Worm (Caenorhabditis elegans) whole organism, L2 larva: ENCODE data around the gene VB0395L.1.
"Not testable (repeated sequence)": the region's sequence is repeated elsewhere in the genome, so short reads cannot be mapped to it uniquely, and the experiment has no call there.

ENCODE experiments used
- C34F6.9 ChIP-seq: fragments of 150-350 bp; optimal IDR thresholded peaks from 2 replicates; lab custom pipeline; 2014; ENCODE audit warnings: missing biosample characterization, missing genetic modification characterization
- F13H6.1 ChIP-seq: sonication (generic microtip); optimal IDR thresholded peaks from 2 replicates; lab custom pipeline; 2016; ENCODE audit warnings: missing genetic modification characterization, missing compliant biosample characterization
- R02D3.7 ChIP-seq: fragments of 150-350 bp; optimal IDR thresholded peaks from 2 replicates; lab custom pipeline; 2014; ENCODE audit warnings: missing biosample characterization, missing genetic modification characterization
- Y55F3AM.14 ChIP-seq: fragments of 200-800 bp; sonication (Bioruptor generic); optimal IDR thresholded peaks from 2 replicates; lab custom pipeline; 2018; ENCODE audit warnings: mild to moderate bottlenecking, missing genetic modification characterization, missing compliant biosample characterization
- ZK546.5 ChIP-seq: sonication (generic microtip); optimal IDR thresholded peaks from 2 replicates; lab custom pipeline; 2017; ENCODE audit warnings: missing biosample characterization, missing genetic modification characterization
- alr-1 ChIP-seq: fragments of 150-350 bp; optimal IDR thresholded peaks from 2 replicates; lab custom pipeline; 2014; ENCODE audit warnings: missing biosample characterization, missing genetic modification characterization
- aly-2 ChIP-seq: fragments of 150-350 bp; optimal IDR thresholded peaks from 2 replicates; lab custom pipeline; 2014; ENCODE audit warnings: missing biosample characterization, missing genetic modification characterization
- ama-1 ChIP-seq: fragments of 150-350 bp; optimal IDR thresholded peaks from 2 replicates; lab custom pipeline; 2018; ENCODE audit warnings: inconsistent platforms
- blmp-1 ChIP-seq: sonication (generic microtip); optimal IDR thresholded peaks from 2 replicates; lab custom pipeline; 2017; ENCODE audit warnings: missing genetic modification characterization, mild to moderate bottlenecking, missing compliant biosample characterization, antibody characterized with exemption, moderate library complexity; ENCODE audit not compliant: insufficient read depth
- ceh-16 ChIP-seq: fragments of 150-350 bp; optimal IDR thresholded peaks from 2 replicates; lab custom pipeline; 2014; ENCODE audit warnings: missing biosample characterization, missing genetic modification characterization
- ceh-82 ChIP-seq: fragments of 150-350 bp; optimal IDR thresholded peaks from 2 replicates; lab custom pipeline; 2014; ENCODE audit warnings: missing biosample characterization, missing genetic modification characterization
- crh-2 ChIP-seq: sonication (generic microtip); optimal IDR thresholded peaks from 2 replicates; lab custom pipeline; 2017; ENCODE audit warnings: missing biosample characterization, missing genetic modification characterization
- dmd-4 ChIP-seq: sonication (generic microtip); optimal IDR thresholded peaks from 2 replicates; lab custom pipeline; 2017; ENCODE audit warnings: missing biosample characterization, missing genetic modification characterization
- elt-1 ChIP-seq: fragments of 150-350 bp; optimal IDR thresholded peaks from 2 replicates; lab custom pipeline; 2014; ENCODE audit warnings: missing biosample characterization, missing genetic modification characterization
- elt-3 ChIP-seq: sonication (generic microtip); optimal IDR thresholded peaks from 2 replicates; lab custom pipeline; 2017; ENCODE audit warnings: missing biosample characterization, missing genetic modification characterization
- fos-1 ChIP-seq: fragments of 150-350 bp; optimal IDR thresholded peaks from 2 replicates; lab custom pipeline; 2014; ENCODE audit warnings: missing biosample characterization, missing genetic modification characterization
- lin-11 ChIP-seq: fragments of 150-350 bp; sonication (generic microtip); optimal IDR thresholded peaks from 2 replicates; lab custom pipeline; 2014; ENCODE audit warnings: missing biosample characterization, missing genetic modification characterization, inconsistent platforms, mixed read lengths
- lin-13 ChIP-seq: fragments of 150-350 bp; optimal IDR thresholded peaks from 2 replicates; lab custom pipeline; 2014; ENCODE audit warnings: missing biosample characterization, missing genetic modification reagents, missing genetic modification characterization
- lin-39 ChIP-seq: fragments of 150-350 bp; optimal IDR thresholded peaks from 2 replicates; lab custom pipeline; 2014; ENCODE audit warnings: missing biosample characterization, missing genetic modification reagents, missing genetic modification characterization
- lsy-2 ChIP-seq, 2 experiments: fragments of 150-350 bp in 1 of 2; sonication (generic microtip) in 1 of 2; optimal IDR thresholded peaks; 2 replicates each; lab custom pipeline; 2014 to 2017; ENCODE audit warnings: missing biosample characterization in 2 of 2, missing genetic modification characterization in 2 of 2
- mab-5 ChIP-seq: fragments of 150-350 bp; optimal IDR thresholded peaks from 2 replicates; lab custom pipeline; 2014; ENCODE audit warnings: missing biosample characterization, missing genetic modification characterization
- mbf-1 ChIP-seq: sonication (generic microtip); optimal IDR thresholded peaks from 2 replicates; lab custom pipeline; 2017; ENCODE audit warnings: missing biosample characterization, missing genetic modification characterization
- mdl-1 ChIP-seq, 2 experiments: fragments of 150-350 bp in 1 of 2; sonication (generic microtip) in 1 of 2; optimal IDR thresholded peaks; 2 replicates each; lab custom pipeline; 2017; ENCODE audit warnings: missing biosample characterization in 2 of 2, missing genetic modification characterization in 2 of 2
- nhr-10 ChIP-seq: sonication (generic microtip); optimal IDR thresholded peaks from 2 replicates; lab custom pipeline; 2017; ENCODE audit warnings: missing biosample characterization, missing genetic modification characterization
- nhr-12 ChIP-seq: fragments of 150-350 bp; optimal IDR thresholded peaks from 2 replicates; lab custom pipeline; 2014; ENCODE audit warnings: missing biosample characterization, missing genetic modification characterization
- nhr-129 ChIP-seq: fragments of 150-350 bp; optimal IDR thresholded peaks from 2 replicates; lab custom pipeline; 2014; ENCODE audit warnings: missing biosample characterization, missing genetic modification characterization
- nhr-21 ChIP-seq: fragments of 150-350 bp; optimal IDR thresholded peaks from 2 replicates; lab custom pipeline; 2014; ENCODE audit warnings: missing biosample characterization, missing genetic modification characterization
- nhr-23 ChIP-seq: fragments of 150-350 bp; optimal IDR thresholded peaks from 2 replicates; lab custom pipeline; 2014; ENCODE audit warnings: missing biosample characterization, missing genetic modification reagents, missing genetic modification characterization
- nhr-237 ChIP-seq: fragments of 150-350 bp; optimal IDR thresholded peaks from 2 replicates; lab custom pipeline; 2014; ENCODE audit warnings: missing biosample characterization, missing genetic modification characterization
- nhr-25 ChIP-seq: fragments of 150-350 bp; sonication (generic microtip); optimal IDR thresholded peaks from 3 replicates; lab custom pipeline; 2014; ENCODE audit warnings: missing biosample characterization, missing genetic modification characterization
- nhr-6 ChIP-seq: fragments of 150-350 bp; optimal IDR thresholded peaks from 2 replicates; lab custom pipeline; 2014; ENCODE audit warnings: missing biosample characterization, missing genetic modification characterization
- nhr-77 ChIP-seq: fragments of 150-350 bp; optimal IDR thresholded peaks from 2 replicates; lab custom pipeline; 2014; ENCODE audit warnings: missing biosample characterization, missing genetic modification characterization
- peb-1 ChIP-seq: fragments of 150-350 bp; optimal IDR thresholded peaks from 2 replicates; lab custom pipeline; 2014; ENCODE audit warnings: missing biosample characterization, missing genetic modification characterization
- sem-4 ChIP-seq: fragments of 150-350 bp; optimal IDR thresholded peaks from 2 replicates; lab custom pipeline; 2014; ENCODE audit warnings: missing biosample characterization, missing genetic modification reagents, missing genetic modification characterization
- skn-1 ChIP-seq: sonication (generic microtip); optimal IDR thresholded peaks from 2 replicates; lab custom pipeline; 2017; ENCODE audit warnings: missing biosample characterization, missing genetic modification characterization
- sma-3 ChIP-seq: sonication (generic microtip); optimal IDR thresholded peaks from 2 replicates; lab custom pipeline; 2016; ENCODE audit warnings: missing genetic modification reagents, missing genetic modification characterization, missing compliant biosample characterization
- sma-9 ChIP-seq, 2 experiments: fragments of 150-350 bp in 1 of 2; sonication (generic microtip) in 1 of 2; optimal IDR thresholded peaks; 2 replicates each; lab custom pipeline; 2014 to 2016; ENCODE audit warnings: missing genetic modification characterization in 2 of 2, mild to moderate bottlenecking in 1 of 2, missing biosample characterization in 1 of 2, missing compliant biosample characterization in 1 of 2, missing genetic modification reagents in 1 of 2, moderate library complexity in 1 of 2
- snpc-4 ChIP-seq: fragments of 150-350 bp; optimal IDR thresholded peaks from 2 replicates; lab custom pipeline; 2014; ENCODE audit warnings: missing biosample characterization, missing genetic modification characterization
- unc-39 ChIP-seq: fragments of 150-350 bp; optimal IDR thresholded peaks from 2 replicates; lab custom pipeline; 2014; ENCODE audit warnings: missing biosample characterization, missing genetic modification characterization
- unc-55 ChIP-seq: fragments of 150-350 bp; sonication (generic microtip); optimal IDR thresholded peaks from 3 replicates; lab custom pipeline; 2014; ENCODE audit warnings: missing biosample characterization, missing genetic modification reagents, missing genetic modification characterization
- unc-62 ChIP-seq: fragments of 150-350 bp; optimal IDR thresholded peaks from 2 replicates; lab custom pipeline; 2014; ENCODE audit warnings: missing biosample characterization, missing genetic modification reagents, missing genetic modification characterization
- zag-1 ChIP-seq: fragments of 150-350 bp; optimal IDR thresholded peaks from 2 replicates; lab custom pipeline; 2014; ENCODE audit warnings: missing biosample characterization, missing genetic modification characterization
- ztf-1 ChIP-seq: fragments of 200-800 bp; sonication (Bioruptor generic); conservative IDR thresholded peaks from 2 replicates; pipeline ENCODE4 v1.3.6; 2022; ENCODE audit warnings: missing genetic modification characterization, missing compliant biosample characterization
- ztf-11 ChIP-seq: sonication (generic microtip); optimal IDR thresholded peaks from 2 replicates; lab custom pipeline; 2017; ENCODE audit warnings: missing biosample characterization, missing genetic modification characterization
- ztf-4 ChIP-seq: fragments of 150-350 bp; optimal IDR thresholded peaks from 2 replicates; lab custom pipeline; 2014; ENCODE audit warnings: missing biosample characterization, missing genetic modification characterization

Gene VB0395L.1

ce11 chrX:16016796-16017195 lies at the start of gene VB0395L.1, which contains the start of gene nhx-1:
Gene VB0395L.1, minus strand, starts transcription at chrX:16016981.
Gene nhx-1, plus strand, starts transcription at chrX:16017121.
- TF ChIP-seq mdl-1 (tag; optimal IDR thresholded peaks at IDR 0.05; lab: Kevin White, UChicago): no peak
- no peak for TF ChIP-seq alr-1 (tag; lab: Kevin White, UChicago)
- TF ChIP-seq sma-9 (GFP tag; optimal IDR thresholded peaks at IDR 0.05; lab: Kevin White, UChicago): no peak
- TF ChIP-seq sma-9 (tag; optimal IDR thresholded peaks at IDR 0.05; lab: Kevin White, UChicago): no peak

- TF ChIP-seq lin-39; aly-2; crh-2 (tag; lab: Kevin White, UChicago): not testable (repeated sequence)
- TF ChIP-seq, all 48 proteins: peak for 0; not testable (repeated sequence) for 48
These were observed 45.6 kb upstream of the VB0395L.1 start, which contains the start of gene T27A8.3 for ce11 chrX:16062385-16062784. Gene T27A8.3, plus strand, starts transcription at chrX:16062685.

- TF ChIP-seq dmd-4 (tag; lab: Kevin White, UChicago) (no peak), lsy-2 (tag; optimal IDR thresholded peaks at IDR 0.05; lab: Kevin White, UChicago) (no peak), nhr-21 (tag; lab: Kevin White, UChicago) (no peak)
These were observed 42.1 kb upstream of the VB0395L.1 start, which contains the start of gene T27A8.2 for ce11 chrX:16058845-16059244. Gene T27A8.2, minus strand, starts transcription at chrX:16058945.

DNA sequence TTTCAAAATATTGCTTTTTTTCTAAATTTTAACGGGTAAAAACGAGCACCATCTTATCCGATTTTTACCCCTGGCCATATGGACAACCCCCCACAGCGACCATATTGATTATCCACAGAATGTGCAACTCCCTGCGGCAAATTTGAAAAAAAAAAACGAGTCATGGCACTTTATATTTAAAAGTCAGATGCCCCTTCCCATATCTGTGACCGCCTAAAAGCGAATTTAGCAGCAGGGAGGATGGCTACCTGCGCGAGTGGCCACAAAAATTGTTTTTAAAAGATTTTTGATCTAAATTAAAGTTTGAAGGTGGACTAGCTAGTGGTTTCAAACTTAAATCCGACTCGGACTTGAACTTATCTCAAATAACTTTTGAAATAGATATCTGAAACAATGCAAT lies 39.6 kb upstream of the VB0395L.1 start:
- TF ChIP-seq mdl-1 (tag; optimal IDR thresholded peaks at IDR 0.05; lab: Kevin White, UChicago) (peak; percentile 87 to 96), unc-62 (GFP tag; lab: Kevin White, UChicago) (peak; percentile 75), nhr-25 (tag; lab: Kevin White, UChicago) (peak; percentile 97), peb-1 (tag; lab: Kevin White, UChicago) (no peak), dmd-4 (tag; lab: Kevin White, UChicago) (peak; percentile 76), elt-3 (tag; lab: Kevin White, UChicago) (no peak), blmp-1 (tag; lab: Kevin White, UChicago) (peak; percentile 84), nhr-6 (tag; lab: Kevin White, UChicago) (peak; percentile 96), unc-55 (GFP tag; lab: Kevin White, UChicago) (peak; percentile 98), F13H6.1 (peak; percentile 98), sem-4 (peak; percentile 97), mbf-1 (tag; lab: Kevin White, UChicago) (peak; percentile 74), lin-11 (tag; lab: Kevin White, UChicago) (peak; percentile 97), nhr-23 (no peak), zag-1 (tag; lab: Kevin White, UChicago) (peak; percentile 98), aly-2 (peak; percentile 56), C34F6.9 (tag; lab: Kevin White, UChicago) (peak; percentile 97), nhr-10 (tag; lab: Kevin White, UChicago) (peak; percentile 98), sma-3 (GFP tag; lab: Kevin White, UChicago) (peak; percentile 96), nhr-129 (peak; percentile 99), fos-1 (peak; percentile 97), skn-1 (tag; lab: Kevin White, UChicago) (peak; percentile 90), nhr-12 (peak; percentile 78), lin-13 (GFP tag; lab: Kevin White, UChicago) (peak; percentile 98), lin-39 (peak; percentile 91), snpc-4 (tag; lab: Kevin White, UChicago) (peak; percentile 93), sma-9 (GFP tag; optimal IDR thresholded peaks at IDR 0.05; lab: Kevin White, UChicago) (peak; percentile 98), sma-9 (tag; optimal IDR thresholded peaks at IDR 0.05; lab: Kevin White, UChicago) (peak; percentile 45), nhr-77 (tag; lab: Kevin White, UChicago) (peak; percentile 94), elt-1 (tag; lab: Kevin White, UChicago) (no peak), unc-39 (tag; lab: Kevin White, UChicago) (peak; percentile 73), alr-1 (tag; lab: Kevin White, UChicago) (no peak), ZK546.5 (tag; lab: Kevin White, UChicago) (peak; percentile 76), R02D3.7 (tag; lab: Kevin White, UChicago) (peak; percentile 82), ceh-82 (tag; lab: Kevin White, UChicago) (peak; percentile 95), crh-2 (tag; lab: Kevin White, UChicago) (peak; percentile 99), ceh-16 (tag; lab: Kevin White, UChicago) (peak; percentile 81), nhr-21 (tag; lab: Kevin White, UChicago) (peak; percentile 99), ztf-4 (peak; percentile 87), mab-5 (tag; lab: Kevin White, UChicago) (peak; percentile 96), ztf-11 (peak; percentile 66), ama-1 (lab: Kevin White, UChicago) (peak; percentile 47), ztf-1 (GFP tag; lab: Robert Waterston, UW) (0 out of 2 replicates have a peak, but pooled peaks have one; percentile 67), Y55F3AM.14 (GFP tag; lab: Kevin White, UChicago) (peak; percentile 84), nhr-237 (tag; lab: Kevin White, UChicago) (peak; percentile 98), lsy-2 (tag; optimal IDR thresholded peaks at IDR 0.05; lab: Kevin White, UChicago) (peak; percentile 95 to 96)
